Worm (Caenorhabditis elegans) whole organism, L3 larva: ENCODE measurements around the gene col-14.

Experiments used
- ZK546.5 ChIP-seq: sonication (generic microtip); optimal IDR thresholded peaks from 2 replicates; lab custom pipeline; 2017; ENCODE audit warnings: missing biosample characterization, missing genetic modification characterization
- elt-2 ChIP-seq: sonication (generic microtip); optimal IDR thresholded peaks from 2 replicates; lab custom pipeline; 2016; ENCODE audit warnings: missing genetic modification reagents, mild to moderate bottlenecking, missing genetic modification characterization, missing compliant biosample characterization
- fos-1 ChIP-seq: fragments of 150-350 bp; optimal IDR thresholded peaks from 2 replicates; lab custom pipeline; 2014; ENCODE audit warnings: missing biosample characterization, missing genetic modification characterization
- jun-1 ChIP-seq: fragments of 150-350 bp; optimal IDR thresholded peaks from 2 replicates; lab custom pipeline; 2014; ENCODE audit warnings: missing biosample characterization, missing genetic modification reagents, missing genetic modification characterization
- mml-1 ChIP-seq: fragments of 150-350 bp; sonication (generic microtip); optimal IDR thresholded peaks from 3 replicates; lab custom pipeline; 2014; ENCODE audit warnings: missing biosample characterization, missing genetic modification characterization
- nhr-11 ChIP-seq: fragments of 150-350 bp; optimal IDR thresholded peaks from 2 replicates; lab custom pipeline; 2014; ENCODE audit warnings: missing biosample characterization, missing genetic modification characterization
- unc-39 ChIP-seq: sonication (generic microtip); optimal IDR thresholded peaks from 4 replicates; lab custom pipeline; 2017; ENCODE audit warnings: missing biosample characterization, missing genetic modification characterization
- unc-62 ChIP-seq: fragments of 150-350 bp; sonication (generic microtip); optimal IDR thresholded peaks from 4 replicates; lab custom pipeline; 2014; ENCODE audit warnings: missing biosample characterization, missing genetic modification reagents, missing genetic modification characterization
- zag-1 ChIP-seq: fragments of 150-350 bp; optimal IDR thresholded peaks from 2 replicates; lab custom pipeline; 2014; ENCODE audit warnings: missing biosample characterization, missing genetic modification characterization

- no peak for TF ChIP-seq fos-1
- TF ChIP-seq unc-62 (GFP tag; lab: Kevin White, UChicago) = no peak
- TF ChIP-seq elt-2 (tag; lab: Kevin White, UChicago) = no peak
- TF ChIP-seq zag-1 (tag; lab: Kevin White, UChicago) = no peak
- no peak for TF ChIP-seq mml-1
- TF ChIP-seq unc-39 = no peak
- no peak for TF ChIP-seq ZK546.5 (tag; lab: Kevin White, UChicago)
- TF ChIP-seq jun-1 (tag; lab: Kevin White, UChicago) = no peak
- TF ChIP-seq nhr-11 (tag; lab: Kevin White, UChicago) = no peak
These were observed 21.2 kb upstream of the col-14 start, which contains the start of the genes C50F7.9 and C50F7.3 for ce11 chrIV:7731960-7732359.
